Worm (Caenorhabditis elegans): ENCODE results near the gene dsb-1.

dsb-1 gene

DNA sequence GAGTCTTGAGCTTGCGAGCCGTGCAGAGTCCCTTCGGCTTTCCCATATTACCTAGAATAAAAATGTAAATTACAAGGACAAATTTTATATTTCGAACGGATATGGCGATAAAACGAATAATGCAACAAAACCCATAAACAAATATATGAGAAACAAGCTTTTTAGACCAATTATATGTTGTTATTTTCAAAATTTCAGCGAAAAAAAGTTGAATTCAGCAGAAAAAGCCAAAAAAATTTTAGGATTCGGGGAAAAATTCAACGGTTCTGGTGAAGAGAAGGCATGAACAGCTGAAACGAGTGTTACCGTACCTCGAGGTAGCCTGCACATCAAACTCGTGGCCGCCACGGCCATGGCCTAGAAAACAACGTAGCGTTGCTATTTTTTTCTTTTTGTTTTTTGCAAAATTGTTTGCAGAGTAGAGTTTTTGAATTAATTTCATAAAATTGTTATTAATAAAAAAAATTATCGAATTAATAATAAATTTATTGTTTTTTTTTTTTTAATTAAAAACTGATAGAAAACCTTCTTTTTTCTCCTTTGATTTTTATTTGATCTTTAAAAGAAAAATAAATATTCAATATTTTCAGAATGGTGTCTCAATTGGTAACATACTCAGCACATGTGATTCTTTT, 17.6 kb upstream of the dsb-1 start, which contains the start of the genes rps-23 and dpm-3 (continued):
- TF ChIP-seq cebp-2 (GFP tag; IDR thresholded peaks at IDR 0.05) (peak; percentile 91; the same call in 1 of the 2 replicates), snpc-1.1 (tag; optimal IDR thresholded peaks at IDR 0.05; ENCODE audit: insufficient read depth) (peak; percentile 30), ztf-6 (GFP tag; IDR thresholded peaks at IDR 0.05) (peak; percentile 87), ztf-3 (GFP tag; optimal IDR thresholded peaks at IDR 0.05) (no peak), ceh-100 (GFP tag; IDR thresholded peaks at IDR 0.05) (peak; percentile 83), unc-62 (GFP tag; optimal IDR thresholded peaks at IDR 0.05) (no peak), madf-10 (tag; optimal IDR thresholded peaks at IDR 0.05) (peak; percentile 91), bed-2 (GFP tag; IDR thresholded peaks at IDR 0.05) (peak; percentile 96), rcor-1 (GFP tag; IDR thresholded peaks at IDR 0.05) (peak; percentile 90), F23B12.7 (tag; optimal IDR thresholded peaks at IDR 0.05; ENCODE audit: insufficient read depth) (peak; percentile 93), atf-7 (tag; optimal IDR thresholded peaks at IDR 0.05) (peak; percentile 56), madf-8 (GFP tag; conservative IDR thresholded peaks at IDR 0.05) (peak; percentile 86), ZK185.1 (tag; optimal IDR thresholded peaks at IDR 0.05; ENCODE audit: poor library complexity, severe bottlenecking) (peak; percentile 91), F22D6.2 (tag; optimal IDR thresholded peaks at IDR 0.05) (peak; percentile 60), C17E4.6 (GFP tag; IDR thresholded peaks at IDR 0.05) (peak; percentile 75; the same call in 1 of the 2 replicates), nhr-90 (tag; optimal IDR thresholded peaks at IDR 0.05) (no peak), rec-8 (tag; optimal IDR thresholded peaks at IDR 0.05) (peak; percentile 68 to 85), egrh-3 (GFP tag; IDR thresholded peaks at IDR 0.05) (peak; percentile 85), chd-7 (tag; optimal IDR thresholded peaks at IDR 0.05) (peak; percentile 33), T26A5.8 (tag; optimal IDR thresholded peaks at IDR 0.05) (no peak), nhr-27 (tag; optimal IDR thresholded peaks at IDR 0.05) (no peak), Y53F4B.3 (GFP tag; IDR thresholded peaks at IDR 0.05) (peak; percentile 77; the same call in 1 of the 2 replicates), madf-6 (GFP tag; IDR thresholded peaks at IDR 0.05) (peak; percentile 95), tlf-1 (GFP tag; optimal IDR thresholded peaks at IDR 0.05) (peak; percentile 95), Y56A3A.18 (GFP tag; IDR thresholded peaks at IDR 0.05) (peak; percentile 84), egl-44 (GFP tag; IDR thresholded peaks at IDR 0.05) (peak; percentile 82), Y67H2A.10 (GFP tag; conservative IDR thresholded peaks at IDR 0.05) (peak; percentile 92), F49E8.2 (tag; optimal IDR thresholded peaks at IDR 0.05; ENCODE audit: insufficient read depth) (peak; percentile 87), ama-1 (optimal IDR thresholded peaks at IDR 0.05) (no peak), ama-1 (GFP tag; optimal IDR thresholded peaks at IDR 0.05) (no peak), hmg-1.2 (GFP tag; IDR thresholded peaks at IDR 0.05) (peak; percentile 79), F57C9.4 (tag; optimal IDR thresholded peaks at IDR 0.05) (no peak), lin-26 (GFP tag; IDR thresholded peaks at IDR 0.05) (peak; percentile 61; the same call in 1 of the 2 replicates), attf-5 (GFP tag; optimal IDR thresholded peaks at IDR 0.05) (peak; percentile 95), B0261.1 (tag; optimal IDR thresholded peaks at IDR 0.05) (peak; percentile 37), pbrm-1 (GFP tag; IDR thresholded peaks at IDR 0.05) (peak; percentile 95), tbx-9 (tag; optimal IDR thresholded peaks at IDR 0.05; ENCODE audit: borderline replicate concordance) (no peak), nhr-80 (tag; optimal IDR thresholded peaks at IDR 0.05) (peak; percentile 83), ccch-3 (GFP tag; optimal IDR thresholded peaks at IDR 0.05) (peak; percentile 95), tbp1 (GFP tag; optimal IDR thresholded peaks at IDR 0.05) (peak; percentile 75), lsy-27 (tag; optimal IDR thresholded peaks at IDR 0.05; ENCODE audit: borderline replicate concordance, insufficient read depth) (no peak), ceh-27 (GFP tag; optimal IDR thresholded peaks at IDR 0.05) (peak; percentile 97), sptf-2 (GFP tag; optimal IDR thresholded peaks at IDR 0.05) (peak; percentile 40), nhr-179 (tag; optimal IDR thresholded peaks at IDR 0.05) (no peak), ceh-79 (tag; optimal IDR thresholded peaks at IDR 0.05) (no peak), D2030.7 (GFP tag; IDR thresholded peaks at IDR 0.05) (peak; percentile 95), sdz-38 (tag; optimal IDR thresholded peaks at IDR 0.05) (no peak)
